Worm (Caenorhabditis elegans) whole organism, young adult: ENCODE results near the gene nlp-59.

ENCODE experiments used
- B0336.3 ChIP-seq: fragments of 200-800 bp; sonication (Bioruptor generic); IDR thresholded peaks from 2 replicates; pipeline ENCODE4 v1.3.6; 2022; ENCODE audit warnings: missing genetic modification characterization, missing compliant biosample characterization
- D2030.7 ChIP-seq: fragments of 200-800 bp; sonication (Bioruptor generic); IDR thresholded peaks from 2 replicates; pipeline ENCODE4 v1.3.6; 2022; ENCODE audit warnings: missing genetic modification reagents, missing genetic modification characterization, missing compliant biosample characterization
- F23B12.7 ChIP-seq: sonication (generic microtip); optimal IDR thresholded peaks from 2 replicates; lab custom pipeline; 2017; ENCODE audit warnings: missing genetic modification characterization, mild to moderate bottlenecking, missing compliant biosample characterization, antibody characterized with exemption, moderate library complexity; ENCODE audit not compliant: insufficient read depth
- F39B2.1 ChIP-seq: fragments of 200-800 bp; sonication (Bioruptor generic); IDR thresholded peaks from 2 replicates; pipeline ENCODE4 v1.3.6; 2022; ENCODE audit warnings: missing genetic modification reagents, missing genetic modification characterization, missing compliant biosample characterization
- F52B5.7 ChIP-seq: sonication (generic microtip); optimal IDR thresholded peaks from 2 replicates; lab custom pipeline; 2016; ENCODE audit warnings: mild to moderate bottlenecking, missing genetic modification characterization, missing compliant biosample characterization
- Y56A3A.18 ChIP-seq: fragments of 200-800 bp; sonication (Bioruptor generic); IDR thresholded peaks from 2 replicates; pipeline ENCODE4 v1.3.6; 2022; ENCODE audit warnings: missing genetic modification reagents, missing genetic modification characterization, missing compliant biosample characterization
- Y67H2A.10 ChIP-seq: fragments of 200-800 bp; sonication (Bioruptor generic); conservative IDR thresholded peaks from 2 replicates; pipeline ENCODE4 v1.3.6; 2022; ENCODE audit warnings: missing genetic modification reagents, missing genetic modification characterization, missing compliant biosample characterization
- Y95B8A.8 ChIP-seq: fragments of 200-800 bp; sonication (Bioruptor generic); IDR thresholded peaks from 2 replicates; pipeline ENCODE4 v1.3.6; 2022; ENCODE audit warnings: missing genetic modification reagents, missing genetic modification characterization, missing compliant biosample characterization
- ZK185.1 ChIP-seq: sonication (generic microtip); optimal IDR thresholded peaks from 2 replicates; lab custom pipeline; 2016; ENCODE audit warnings: mild to moderate bottlenecking, missing genetic modification characterization, missing compliant biosample characterization; ENCODE audit not compliant: poor library complexity, severe bottlenecking
- attf-3 ChIP-seq: fragments of 200-800 bp; sonication (Bioruptor generic); conservative IDR thresholded peaks from 2 replicates; pipeline ENCODE4 v1.3.6; 2022; ENCODE audit warnings: missing genetic modification reagents, missing genetic modification characterization, missing compliant biosample characterization
- bed-1 ChIP-seq: fragments of 200-800 bp; sonication (Bioruptor generic); IDR thresholded peaks from 2 replicates; pipeline ENCODE4 v1.3.6; 2022; ENCODE audit warnings: missing genetic modification reagents, missing genetic modification characterization, missing compliant biosample characterization
- cebp-1 ChIP-seq, 2 experiments: fragments of 200-800 bp in 1 of 2; sonication (Bioruptor generic) in 1 of 2; sonication (generic microtip) in 1 of 2; IDR thresholded peaks in 1 of 2; optimal IDR thresholded peaks in 1 of 2; 2 replicates each; pipeline versions ENCODE4 v1.3.6 to Lab custom; 2017 to 2022; ENCODE audit warnings: missing compliant biosample characterization in 2 of 2, missing genetic modification characterization in 2 of 2, mild to moderate bottlenecking in 1 of 2, missing genetic modification reagents in 1 of 2, moderate library complexity in 1 of 2
- ceh-100 ChIP-seq: fragments of 200-800 bp; sonication (Bioruptor generic); IDR thresholded peaks from 2 replicates; pipeline ENCODE4 v1.3.6; 2022; ENCODE audit warnings: missing genetic modification reagents, missing genetic modification characterization, missing compliant biosample characterization
- ceh-27 ChIP-seq: fragments of 200-800 bp; sonication (Bioruptor generic); optimal IDR thresholded peaks from 2 replicates; lab custom pipeline; 2018; ENCODE audit warnings: mild to moderate bottlenecking, missing genetic modification characterization, moderate library complexity, missing compliant biosample characterization
- ceh-91 ChIP-seq: fragments of 200-800 bp; sonication (Bioruptor generic); IDR thresholded peaks from 2 replicates; pipeline ENCODE4 v1.3.6; 2022; ENCODE audit warnings: missing genetic modification reagents, missing genetic modification characterization, missing compliant biosample characterization
- dpff-1 ChIP-seq: sonication (generic microtip); optimal IDR thresholded peaks from 2 replicates; lab custom pipeline; 2017; ENCODE audit warnings: mild to moderate bottlenecking, missing genetic modification characterization, missing compliant biosample characterization
- efl-1 ChIP-seq: fragments of 150-350 bp; optimal IDR thresholded peaks from 2 replicates; lab custom pipeline; 2014; ENCODE audit warnings: missing biosample characterization, missing genetic modification reagents, missing genetic modification characterization
- fkh-3 ChIP-seq: sonication (generic microtip); optimal IDR thresholded peaks from 2 replicates; lab custom pipeline; 2016; ENCODE audit warnings: mild to moderate bottlenecking, missing genetic modification characterization, missing compliant biosample characterization
- gei-17 ChIP-seq: fragments of 200-800 bp; sonication (Bioruptor generic); optimal IDR thresholded peaks from 2 replicates; lab custom pipeline; 2018; ENCODE audit warnings: mild to moderate bottlenecking, missing genetic modification characterization, missing compliant biosample characterization
- him-1 ChIP-seq: sonication (generic microtip); optimal IDR thresholded peaks from 2 replicates; lab custom pipeline; 2016; ENCODE audit warnings: missing genotype, missing genetic modification reagents, missing genetic modification characterization, missing compliant biosample characterization
- hlh-12 ChIP-seq: sonication (generic microtip); optimal IDR thresholded peaks from 2 replicates; lab custom pipeline; 2016; ENCODE audit warnings: missing genetic modification characterization, missing compliant biosample characterization
- hlh-26 ChIP-seq: fragments of 200-800 bp; sonication (Bioruptor generic); conservative IDR thresholded peaks from 2 replicates; pipeline ENCODE4 v1.3.6; 2022; ENCODE audit warnings: missing genetic modification reagents, missing genetic modification characterization, missing compliant biosample characterization
- lag-1 ChIP-seq: fragments of 200-800 bp; sonication (Bioruptor generic); IDR thresholded peaks from 2 replicates; pipeline ENCODE4 v1.3.6; 2022; ENCODE audit warnings: missing genetic modification reagents, missing genetic modification characterization, missing compliant biosample characterization
- lir-1 ChIP-seq: fragments of 200-800 bp; sonication (Bioruptor generic); conservative IDR thresholded peaks from 2 replicates; pipeline ENCODE4 v1.3.6; 2022; ENCODE audit warnings: missing genetic modification reagents, missing genetic modification characterization, missing compliant biosample characterization
- madf-3 ChIP-seq: fragments of 200-800 bp; sonication (Bioruptor generic); IDR thresholded peaks from 2 replicates; pipeline ENCODE4 v1.3.6; 2022; ENCODE audit warnings: missing genetic modification reagents, missing genetic modification characterization, missing compliant biosample characterization
- madf-8 ChIP-seq: fragments of 200-800 bp; sonication (Bioruptor generic); conservative IDR thresholded peaks from 2 replicates; pipeline ENCODE4 v1.3.6; 2022; ENCODE audit warnings: missing genetic modification reagents, missing genetic modification characterization, missing compliant biosample characterization
- nhr-90 ChIP-seq: sonication (generic microtip); optimal IDR thresholded peaks from 2 replicates; lab custom pipeline; 2016; ENCODE audit warnings: missing genotype, mild to moderate bottlenecking, missing genetic modification characterization, missing compliant biosample characterization
- snpc-1.1 ChIP-seq: sonication (generic microtip); optimal IDR thresholded peaks from 2 replicates; lab custom pipeline; 2017; ENCODE audit warnings: missing genetic modification characterization, mild to moderate bottlenecking, missing compliant biosample characterization, antibody characterized with exemption, moderate library complexity, missing genotype, missing genetic modification reagents; ENCODE audit not compliant: insufficient read depth
- tbp1 ChIP-seq: fragments of 200-800 bp; sonication (Bioruptor generic); optimal IDR thresholded peaks from 2 replicates; lab custom pipeline; 2018; ENCODE audit warnings: mild to moderate bottlenecking, missing genetic modification characterization, missing compliant biosample characterization
- ztf-28 ChIP-seq: fragments of 200-800 bp; sonication (Bioruptor generic); IDR thresholded peaks from 2 replicates; pipeline ENCODE4 v1.3.6; 2022; ENCODE audit warnings: missing genetic modification reagents, missing genetic modification characterization, missing compliant biosample characterization

nlp-59 gene

ce11 chrV:14955676-14956075, 15.6 kb upstream of the nlp-59 start, which contains the start of gene F02D8.9:
TSS of gene F02D8.9 (minus strand) at chrV:14955776.
- TF ChIP-seq fkh-3 (tag; lab: Kevin White, UChicago), result no peak

- TF ChIP-seq bed-1 (GFP tag; lab: Robert Waterston, UW) (no peak), ZK185.1 (tag; lab: Kevin White, UChicago) (no peak), fkh-3 (tag; lab: Kevin White, UChicago) (no peak), ceh-27 (GFP tag; lab: Kevin White, UChicago) (no peak), lag-1 (GFP tag; lab: Robert Waterston, UW) (no peak), ceh-91 (GFP tag; lab: Robert Waterston, UW) (no peak), Y56A3A.18 (GFP tag; lab: Robert Waterston, UW) (no peak), F52B5.7 (tag; lab: Kevin White, UChicago) (no peak), Y67H2A.10 (no peak), B0336.3 (GFP tag; lab: Robert Waterston, UW) (no peak), tbp1 (GFP tag; lab: Kevin White, UChicago) (no peak), him-1 (no peak), ztf-28 (no peak), snpc-1.1 (tag; lab: Kevin White, UChicago) (no peak), madf-3 (no peak), madf-8 (no peak), gei-17 (GFP tag; lab: Kevin White, UChicago) (no peak)
Measured at ce11 chrV:14978205-14978751, 7.0 kb downstream of the nlp-59 start, which contains the start of the genes grd-12 and F02D8.1. TSS of gene grd-12 (plus strand) at chrV:14978505. TSS of gene F02D8.1 (minus strand) at chrV:14978701.

- TF ChIP-seq ztf-28, result no peak
- no peak for TF ChIP-seq lag-1 (GFP tag; lab: Robert Waterston, UW)
- no peak for TF ChIP-seq ceh-100 (GFP tag; lab: Robert Waterston, UW)
- TF ChIP-seq D2030.7 (GFP tag; lab: Robert Waterston, UW), result no peak
Measured at ce11 chrV:14979937-14980336, 8.7 kb downstream of the nlp-59 start, which contains the start of gene xbx-1. TSS of gene xbx-1 (plus strand) at chrV:14980237.

ce11 chrV:14984593-14984992, 13.4 kb downstream of the nlp-59 start, which contains the start of gene F02D8.4:
TSS of gene F02D8.4 (plus strand) at chrV:14984893.
- no peak for TF ChIP-seq hlh-12 (tag; lab: Kevin White, UChicago)
- TF ChIP-seq F23B12.7 (tag; lab: Kevin White, UChicago), result no peak
- TF ChIP-seq hlh-26, result no peak
- TF ChIP-seq lir-1 (GFP tag; lab: Robert Waterston, UW), result no peak
- no peak for TF ChIP-seq ceh-91 (GFP tag; lab: Robert Waterston, UW)
- TF ChIP-seq him-1, result no peak
- no peak for TF ChIP-seq dpff-1 (tag; lab: Kevin White, UChicago)
- no peak for TF ChIP-seq nhr-90 (tag; lab: Kevin White, UChicago)
- TF ChIP-seq, all 124 proteins: peak for 0

- TF ChIP-seq efl-1 (GFP tag; lab: Kevin White, UChicago), result peak; percentile 32
- TF ChIP-seq gei-17 (GFP tag; lab: Kevin White, UChicago), result no peak
- TF ChIP-seq cebp-1 (GFP tag; IDR thresholded peaks at IDR 0.05; lab: Robert Waterston, UW), result no peak
- TF ChIP-seq cebp-1 (tag; optimal IDR thresholded peaks at IDR 0.05; lab: Kevin White, UChicago), result no peak
- no peak for TF ChIP-seq Y95B8A.8 (GFP tag; lab: Robert Waterston, UW)
- peak; percentile 91 for TF ChIP-seq attf-3
- no peak for TF ChIP-seq F39B2.1
Measured at ce11 chrV:14990843-14991242, 19.6 kb downstream of the nlp-59 start, which contains the start of the genes cdt-2 and T01C3.2. TSS of gene cdt-2 (minus strand) at chrV:14991126. TSS of gene T01C3.2 (plus strand) at chrV:14991168.
